Fruit fly (Drosophila melanogaster): ENCODE data around the gene CG15221.

DNA sequence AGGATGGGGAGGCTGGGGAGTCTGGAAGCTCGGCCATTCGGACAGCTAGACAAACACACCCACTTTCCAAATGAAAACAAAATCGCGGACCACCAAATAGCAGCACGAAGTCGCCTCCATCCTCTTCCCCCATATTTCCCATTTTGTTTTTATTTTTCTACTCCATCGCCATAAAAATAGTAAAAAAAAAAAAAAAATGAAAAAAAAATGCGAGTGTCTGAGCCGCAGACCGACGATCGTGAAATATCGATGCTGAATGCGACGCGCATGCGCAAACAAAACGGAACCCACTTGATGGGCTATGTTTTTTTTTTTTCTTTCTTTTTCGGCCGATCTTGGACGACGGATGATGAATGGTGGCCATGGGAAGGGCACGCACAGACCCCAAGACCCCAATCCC, 61.0 kb downstream of the CG15221 start:
- TF ChIP-seq kay (GFP tag; ENCODE audit: borderline replicate concordance) (no peak), Hr96 (GFP tag; optimal IDR thresholded peaks at IDR 0.05) (no peak), CG33017 (tag; optimal IDR thresholded peaks at IDR 0.05) (no peak), Crg-1 (GFP tag; optimal IDR thresholded peaks at IDR 0.05) (no peak), toe (GFP tag; optimal IDR thresholded peaks at IDR 0.05) (no peak), cic (GFP tag; optimal IDR thresholded peaks at IDR 0.05) (no peak), bab1 (GFP tag; optimal IDR thresholded peaks at IDR 0.05) (no peak), pad (GFP tag; optimal IDR thresholded peaks at IDR 0.05) (no peak), CG1620 (GFP tag; optimal IDR thresholded peaks at IDR 0.05) (no peak), tj (GFP tag; optimal IDR thresholded peaks at IDR 0.05) (no peak), cnc (optimal IDR thresholded peaks at IDR 0.05) (no peak), CG7045 (GFP tag; optimal IDR thresholded peaks at IDR 0.05) (no peak), ovo (GFP tag; optimal IDR thresholded peaks at IDR 0.05) (no peak), Clk (GFP tag; optimal IDR thresholded peaks at IDR 0.05) (no peak)

Measured in whole organism, adult.